Fruit fly (Drosophila melanogaster) whole organism, wandering third instar larva: Measurements from ENCODE around the gene flfl.
A peak's percentile ranks its signal among the peaks of the same experiment; 100 is the strongest.

Experiments
- Abd-B ChIP-seq: fragments of >200 bp; optimal IDR thresholded peaks from 2 replicates; lab custom pipeline; 2017; ENCODE audit warnings: missing biosample characterization, missing genetic modification characterization
- CG32264 ChIP-seq: fragments of 200-800 bp; sonication (Bioruptor generic); optimal IDR thresholded peaks from 2 replicates; lab custom pipeline; 2016; ENCODE audit warnings: missing biosample characterization, missing genetic modification characterization
- CG9705 ChIP-seq: fragments of 200-800 bp; sonication (Bioruptor generic); optimal IDR thresholded peaks from 2 replicates; lab custom pipeline; 2018; ENCODE audit warnings: missing biosample characterization, mild to moderate bottlenecking, missing genetic modification characterization
- CrebA ChIP-seq: fragments of 200-800 bp; sonication (Bioruptor generic); optimal IDR thresholded peaks from 2 replicates; lab custom pipeline; 2016; ENCODE audit warnings: missing biosample characterization, mild to moderate bottlenecking, missing genetic modification characterization, borderline replicate concordance
- Dfd ChIP-seq: fragments of >200 bp; optimal IDR thresholded peaks from 2 replicates; lab custom pipeline; 2017; ENCODE audit warnings: missing biosample characterization, missing genetic modification characterization
- Dif ChIP-seq: fragments of 200-275, 200-300 bp; sonication (Bioruptor generic); optimal IDR thresholded peaks from 2 replicates; lab custom pipeline; 2018; ENCODE audit warnings: missing biosample characterization, missing genetic modification characterization; ENCODE audit not compliant: partially characterized antibody
- GATAd ChIP-seq: sonication (Bioruptor generic); optimal IDR thresholded peaks from 2 replicates; lab custom pipeline; 2016; ENCODE audit warnings: missing biosample characterization, missing genetic modification characterization
- HLH106 ChIP-seq: fragments of 200-800 bp; optimal IDR thresholded peaks from 3 replicates; lab custom pipeline; 2019; ENCODE audit warnings: missing biosample characterization, mild to moderate bottlenecking, missing genetic modification characterization, moderate library complexity
- Hnf4 ChIP-seq: fragments of 200-800 bp; sonication (Bioruptor generic); optimal IDR thresholded peaks from 2 replicates; lab custom pipeline; 2016; ENCODE audit warnings: missing biosample characterization, mild to moderate bottlenecking, missing genetic modification characterization
- Hr78 ChIP-seq: fragments of >200 bp; optimal IDR thresholded peaks from 2 replicates; lab custom pipeline; 2017; ENCODE audit warnings: missing biosample characterization, missing genetic modification characterization
- Hr83 ChIP-seq: fragments of 200-300 bp; sonication (Bioruptor generic); optimal IDR thresholded peaks from 2 replicates; lab custom pipeline; 2016; ENCODE audit warnings: missing biosample characterization, mild to moderate bottlenecking, missing genetic modification characterization, moderate library complexity; ENCODE audit not compliant: poor library complexity, severe bottlenecking
- Jra ChIP-seq: sonication (Bioruptor generic); optimal IDR thresholded peaks from 2 replicates; lab custom pipeline; 2016; ENCODE audit warnings: missing biosample characterization, missing genetic modification characterization
- Mio ChIP-seq: sonication (Bioruptor generic); optimal IDR thresholded peaks from 2 replicates; lab custom pipeline; 2016; ENCODE audit warnings: missing biosample characterization, missing genetic modification characterization
- Myc ChIP-seq: fragments of >200 bp; optimal IDR thresholded peaks from 2 replicates; lab custom pipeline; 2017
- N ChIP-seq: fragments of >200 bp; optimal IDR thresholded peaks from 2 replicates; lab custom pipeline; 2018; ENCODE audit warnings: missing biosample characterization, missing external identifiers, missing genetic modification characterization
- OdsH ChIP-seq: fragments of 200-800 bp; sonication (Bioruptor generic); optimal IDR thresholded peaks from 2 replicates; lab custom pipeline; 2016; ENCODE audit warnings: missing biosample characterization, mild to moderate bottlenecking, missing genetic modification characterization
- Rel ChIP-seq, 2 experiments: fragments of 200-800 bp; sonication (Bioruptor generic) in 1 of 2; optimal IDR thresholded peaks; 2 replicates in 1 of 2; 3 replicates in 1 of 2; lab custom pipeline; 2016 to 2019; ENCODE audit warnings: mild to moderate bottlenecking in 2 of 2, missing biosample characterization in 2 of 2, missing genetic modification characterization in 2 of 2, moderate library complexity in 1 of 2
- Sp1 ChIP-seq: fragments of 200-800 bp; sonication (Bioruptor generic); optimal IDR thresholded peaks from 3 replicates; lab custom pipeline; 2019; ENCODE audit warnings: missing biosample characterization, mild to moderate bottlenecking, missing genetic modification characterization, moderate library complexity
- Vsx2 ChIP-seq: fragments of 200-300, 225-300 bp; sonication (Bioruptor generic); optimal IDR thresholded peaks from 2 replicates; lab custom pipeline; 2018; ENCODE audit warnings: missing biosample characterization, missing genetic modification characterization; ENCODE audit not compliant: partially characterized antibody
- br ChIP-seq: fragments of 200-800 bp; sonication (Bioruptor generic); optimal IDR thresholded peaks from 2 replicates; lab custom pipeline; 2016; ENCODE audit warnings: missing biosample characterization, missing genetic modification characterization
- brk ChIP-seq: fragments of 200-800 bp; sonication (Bioruptor generic); optimal IDR thresholded peaks from 2 replicates; lab custom pipeline; 2016; ENCODE audit warnings: missing biosample characterization, mild to moderate bottlenecking, missing genetic modification characterization
- dl ChIP-seq, 2 experiments: fragments of 175-275, 200-275 bp in 1 of 2; fragments of 200-275 bp in 1 of 2; sonication (Bioruptor generic); optimal IDR thresholded peaks; lab custom pipeline; 2018; ENCODE audit warnings: mild to moderate bottlenecking in 2 of 2, missing biosample characterization in 2 of 2, missing genetic modification characterization in 2 of 2, moderate library complexity in 2 of 2; ENCODE audit not compliant: partially characterized antibody in 2 of 2, insufficient read depth in 1 of 2
- dmrt93B ChIP-seq: fragments of 200-800 bp; sonication (Bioruptor generic); optimal IDR thresholded peaks from 2 replicates; lab custom pipeline; 2018; ENCODE audit warnings: missing biosample characterization, mild to moderate bottlenecking, missing genetic modification characterization
- dsf ChIP-seq: sonication (Bioruptor generic); optimal IDR thresholded peaks from 2 replicates; lab custom pipeline; 2016; ENCODE audit warnings: missing biosample characterization, missing genetic modification characterization, borderline replicate concordance
- ey ChIP-seq: fragments of 200-800 bp; sonication (Bioruptor generic); optimal IDR thresholded peaks from 2 replicates; lab custom pipeline; 2016; ENCODE audit warnings: missing biosample characterization, missing genetic modification characterization
- foxo ChIP-seq, 2 experiments: fragments of 200-800 bp; sonication (Bioruptor generic); optimal IDR thresholded peaks; 2 replicates in 1 of 2; 3 replicates in 1 of 2; lab custom pipeline; 2016 to 2017; ENCODE audit warnings: missing biosample characterization in 2 of 2, missing genetic modification characterization in 2 of 2
- fru ChIP-seq: fragments of 200-800 bp; sonication (Bioruptor generic); optimal IDR thresholded peaks from 3 replicates; lab custom pipeline; 2016; ENCODE audit warnings: missing biosample characterization, mild to moderate bottlenecking, missing genetic modification characterization
- h ChIP-seq: fragments of 200-800 bp; sonication (Bioruptor generic); optimal IDR thresholded peaks from 3 replicates; lab custom pipeline; 2016; ENCODE audit warnings: missing biosample characterization, mild to moderate bottlenecking, missing genetic modification characterization
- jim ChIP-seq: fragments of 175-275, 200-325 bp; sonication (Bioruptor generic); optimal IDR thresholded peaks from 2 replicates; lab custom pipeline; 2016; ENCODE audit warnings: missing biosample characterization, mild to moderate bottlenecking, missing genetic modification characterization
- lola ChIP-seq: fragments of >200 bp; optimal IDR thresholded peaks from 2 replicates; lab custom pipeline; 2017; ENCODE audit warnings: missing biosample characterization, missing genetic modification characterization
- pan ChIP-seq: fragments of >200 bp; optimal IDR thresholded peaks from 2 replicates; lab custom pipeline; 2017
- psq ChIP-seq: fragments of 200-800 bp; sonication (Bioruptor generic); optimal IDR thresholded peaks from 3 replicates; lab custom pipeline; 2017; ENCODE audit warnings: missing biosample characterization, mild to moderate bottlenecking, missing genetic modification characterization, moderate library complexity
- rgr ChIP-seq: fragments of 200-800 bp; sonication (Bioruptor generic); optimal IDR thresholded peaks from 3 replicates; lab custom pipeline; 2016; ENCODE audit warnings: missing biosample characterization, mild to moderate bottlenecking, missing genetic modification characterization
- sage ChIP-seq: fragments of 200-800 bp; sonication (Bioruptor generic); optimal IDR thresholded peaks from 2 replicates; lab custom pipeline; 2016; ENCODE audit warnings: missing biosample characterization, mild to moderate bottlenecking, missing genetic modification characterization
- sv ChIP-seq: fragments of 200-800 bp; sonication (Bioruptor generic); optimal IDR thresholded peaks from 3 replicates; lab custom pipeline; 2016; ENCODE audit warnings: missing biosample characterization, missing genetic modification characterization
- tai ChIP-seq: sonication (Bioruptor generic); optimal IDR thresholded peaks from 2 replicates; lab custom pipeline; 2016; ENCODE audit warnings: missing biosample characterization, missing genetic modification characterization
- usp ChIP-seq: fragments of >200 bp; optimal IDR thresholded peaks from 2 replicates; lab custom pipeline; 2017; ENCODE audit warnings: missing biosample characterization, missing genetic modification characterization
- woc ChIP-seq: sonication (Bioruptor generic); optimal IDR thresholded peaks from 2 replicates; lab custom pipeline; 2016; ENCODE audit warnings: missing biosample characterization, mild to moderate bottlenecking, missing genetic modification characterization

The flfl gene

DNA sequence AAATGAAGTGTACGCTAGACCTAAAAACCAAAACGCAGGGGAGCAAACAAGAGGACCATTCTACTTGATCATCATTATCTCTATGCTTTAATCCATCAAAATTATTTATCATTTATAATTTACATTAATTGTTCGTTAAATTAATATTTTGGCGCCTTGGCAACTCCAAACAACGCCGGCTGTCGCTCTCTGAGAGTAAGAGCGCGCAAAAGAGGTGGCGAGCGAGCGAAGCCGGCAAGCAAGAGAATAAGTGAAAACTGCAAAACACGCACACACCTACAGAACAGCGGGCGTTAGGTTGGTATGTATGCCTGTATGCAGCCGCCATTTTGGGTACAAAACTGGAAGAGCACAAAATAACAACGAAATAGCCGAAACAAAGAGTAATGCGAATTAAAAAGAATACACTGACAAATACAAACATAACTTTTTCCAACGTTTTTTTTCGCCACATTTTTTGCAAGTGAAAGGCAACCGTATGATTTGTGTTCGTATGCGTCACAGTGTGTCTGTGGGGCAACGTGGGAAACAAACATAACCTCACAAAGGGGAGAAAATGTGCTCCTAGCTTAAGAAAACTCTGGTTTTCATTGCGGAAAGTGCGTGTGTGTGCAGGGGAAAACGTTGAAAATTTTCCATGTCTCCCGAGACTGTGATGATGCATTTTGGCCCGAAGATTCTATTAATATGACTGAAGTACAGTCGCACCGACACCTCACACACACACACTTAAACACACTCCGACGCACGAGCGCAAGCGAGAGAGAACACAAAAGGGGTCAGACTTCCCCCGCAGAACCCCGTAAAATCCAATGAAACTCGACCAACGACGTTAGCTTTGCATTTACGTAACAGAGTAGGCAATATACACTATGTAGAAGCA, 38.7 kb upstream of the flfl start:
- TF ChIP-seq Myc (peak; percentile 64), Abd-B (GFP tag; lab: Kevin White, UChicago) (no peak), foxo (GFP tag; optimal IDR thresholded peaks at IDR 0.05; lab: Kevin White, UChicago) (peak in 1 of 2 experiments; percentile 16), tai (GFP tag; lab: Kevin White, UChicago) (peak; percentile 60), fru (GFP tag; lab: Kevin White, UChicago) (peak; percentile 33), Dif (GFP tag; lab: Kevin White, UChicago) (peak; percentile 93), Dfd (GFP tag; lab: Kevin White, UChicago) (no peak), h (GFP tag; lab: Kevin White, UChicago) (peak; percentile 11), woc (peak; percentile 22), brk (peak; percentile 73), lola (no peak), psq (GFP tag; lab: Kevin White, UChicago) (peak; percentile 85), Jra (GFP tag; lab: Kevin White, UChicago) (peak; percentile 73), dl (GFP tag; optimal IDR thresholded peaks at IDR 0.05; lab: Kevin White, UChicago; ENCODE audit: insufficient read depth in 1 of 2, partially characterized antibody in 2 of 2) (peak; percentile 55 to 91), Sp1 (GFP tag; lab: Kevin White, UChicago) (peak; percentile 48), sage (GFP tag; lab: Kevin White, UChicago) (peak; percentile 77), br (GFP tag; lab: Kevin White, UChicago) (peak; percentile 40), dmrt93B (no peak), OdsH (GFP tag; lab: Kevin White, UChicago) (peak; percentile 31), CG32264 (GFP tag; lab: Kevin White, UChicago) (peak; percentile 19), HLH106 (tag; lab: Kevin White, UChicago) (no peak), Rel (GFP tag; optimal IDR thresholded peaks at IDR 0.05; lab: Kevin White, UChicago) (peak; percentile 56), Rel (tag; optimal IDR thresholded peaks at IDR 0.05; lab: Kevin White, UChicago) (peak; percentile 2), dsf (GFP tag; lab: Kevin White, UChicago) (peak; percentile 25), jim (GFP tag; lab: Kevin White, UChicago) (no peak), N (GFP tag; lab: Kevin White, UChicago) (peak; percentile 17), CrebA (peak; percentile 87), Hnf4 (GFP tag; lab: Kevin White, UChicago) (peak; percentile 53)

DNA sequence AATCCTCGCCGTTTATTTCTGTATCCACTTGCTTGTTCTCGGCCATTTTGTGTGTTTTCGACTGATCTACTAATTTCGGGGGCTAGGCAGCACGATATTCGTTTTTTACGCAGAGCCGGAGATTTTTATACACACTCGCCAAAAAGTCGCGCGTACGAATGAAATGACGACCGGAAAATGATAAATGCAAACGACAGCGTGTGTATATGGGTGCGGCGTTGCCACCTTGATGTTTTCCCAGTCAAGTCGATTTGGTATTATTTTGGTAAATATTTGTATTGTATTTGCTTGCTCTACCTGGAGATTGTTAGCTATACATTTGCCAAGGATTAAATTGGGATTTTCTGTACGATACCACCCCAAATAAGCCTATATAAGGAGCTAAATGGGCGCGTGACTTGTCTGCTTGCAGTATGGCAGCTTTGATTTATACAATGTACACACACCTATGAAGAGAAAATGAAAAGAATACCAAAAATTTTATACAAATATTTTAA, 37.8 kb upstream of the flfl start, which contains the start of gene sqd:
Gene sqd, minus strand, starts transcription at position 431 of the 497 bp plus-strand sequence.
- TF ChIP-seq br (GFP tag; lab: Kevin White, UChicago) (peak; percentile 50), ey (GFP tag; lab: Kevin White, UChicago) (peak; percentile 47), Hr83 (GFP tag; lab: Kevin White, UChicago) (no peak), jim (GFP tag; lab: Kevin White, UChicago) (peak; percentile 26), pan (no peak), rgr (GFP tag; lab: Kevin White, UChicago) (peak; percentile 63), CrebA (no peak), woc (peak; percentile 18), dsf (GFP tag; lab: Kevin White, UChicago) (no peak), Hnf4 (GFP tag; lab: Kevin White, UChicago) (peak; percentile 52), Rel (GFP tag; optimal IDR thresholded peaks at IDR 0.05; lab: Kevin White, UChicago) (no peak), Rel (tag; optimal IDR thresholded peaks at IDR 0.05; lab: Kevin White, UChicago) (no peak), dmrt93B (peak; percentile 54), OdsH (GFP tag; lab: Kevin White, UChicago) (peak; percentile 47), sv (GFP tag; lab: Kevin White, UChicago) (no peak), N (GFP tag; lab: Kevin White, UChicago) (no peak), sage (GFP tag; lab: Kevin White, UChicago) (peak; percentile 1), dl (GFP tag; optimal IDR thresholded peaks at IDR 0.05; lab: Kevin White, UChicago; ENCODE audit: insufficient read depth in 1 of 2, partially characterized antibody in 2 of 2) (no peak), lola (no peak), CG9705 (GFP tag; lab: Kevin White, UChicago) (peak; percentile 42), Hr78 (GFP tag; lab: Kevin White, UChicago) (no peak), Dif (GFP tag; lab: Kevin White, UChicago) (no peak), brk (peak; percentile 3), GATAd (no peak), foxo (GFP tag; optimal IDR thresholded peaks at IDR 0.05; lab: Kevin White, UChicago) (peak; percentile 27 to 56), Myc (peak; percentile 23), tai (GFP tag; lab: Kevin White, UChicago) (no peak), Vsx2 (GFP tag; lab: Kevin White, UChicago) (no peak), Mio (GFP tag; lab: Kevin White, UChicago) (no peak), Abd-B (GFP tag; lab: Kevin White, UChicago) (no peak), h (GFP tag; lab: Kevin White, UChicago) (peak; percentile 69), fru (GFP tag; lab: Kevin White, UChicago) (peak; percentile 52), psq (GFP tag; lab: Kevin White, UChicago) (no peak), HLH106 (tag; lab: Kevin White, UChicago) (peak; percentile 41), CG32264 (GFP tag; lab: Kevin White, UChicago) (peak; percentile 22), Sp1 (GFP tag; lab: Kevin White, UChicago) (peak; percentile 71), usp (GFP tag; lab: Kevin White, UChicago) (no peak), Jra (GFP tag; lab: Kevin White, UChicago) (no peak), Dfd (GFP tag; lab: Kevin White, UChicago) (no peak)
